Fruit fly (Drosophila melanogaster): ENCODE measurements around the gene Vml.

The Vml gene

DNA sequence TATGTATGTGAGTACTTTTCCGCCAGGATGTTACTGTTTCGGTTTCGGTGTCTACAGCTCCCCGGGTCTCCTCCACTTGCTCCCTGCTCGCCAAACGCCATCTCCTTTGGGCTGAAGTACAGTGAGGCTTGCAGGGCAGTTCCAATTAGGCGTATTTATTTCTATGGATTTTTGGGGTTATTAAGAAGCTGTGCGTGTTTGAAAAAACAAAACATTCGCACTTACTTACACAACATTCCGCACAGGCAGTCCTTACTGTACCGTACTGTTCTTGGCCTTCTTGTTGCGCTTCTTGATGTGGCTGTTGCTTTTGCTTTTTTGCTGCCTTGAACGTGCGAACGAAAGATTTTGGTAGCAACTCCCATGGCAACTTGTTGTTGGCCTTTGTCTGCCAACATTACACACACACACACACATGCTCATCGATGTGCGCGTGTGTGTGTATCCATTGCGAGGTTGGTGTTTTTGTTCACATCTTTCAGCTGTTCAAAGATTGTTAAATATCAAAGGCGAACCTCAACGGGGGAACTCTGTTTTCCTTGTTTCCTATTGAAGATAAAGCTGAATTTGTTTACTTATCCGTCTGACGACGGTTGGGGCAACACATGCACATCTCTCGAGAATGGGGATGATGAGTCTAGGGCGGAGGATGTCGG is 46.4 kb downstream of the Vml start (continued):
- TF ChIP-seq Lpt (GFP tag; optimal IDR thresholded peaks at IDR 0.05) (no peak), CG10321 (GFP tag; IDR thresholded peaks at IDR 0.05) (no peak), bbx (GFP tag; IDR thresholded peaks at IDR 0.05; ENCODE audit: partially characterized antibody) (no peak), Oli (tag; optimal IDR thresholded peaks at IDR 0.05) (peak; percentile 49), Neu2 (GFP tag; optimal IDR thresholded peaks at IDR 0.05; ENCODE audit: borderline replicate concordance) (no peak), CkIIα-i1 (GFP tag; IDR thresholded peaks at IDR 0.05) (no peak), Fer2 (tag; optimal IDR thresholded peaks at IDR 0.05) (no peak), kay (GFP tag; optimal IDR thresholded peaks at IDR 0.05) (no peak), slou (GFP tag; optimal IDR thresholded peaks at IDR 0.05) (no peak), CG11504 (tag; optimal IDR thresholded peaks at IDR 0.05) (peak; percentile 52), HLH3B (GFP tag; IDR thresholded peaks at IDR 0.05) (peak; percentile 60; the same call in 1 of the 2 replicates), CG6683 (GFP tag; optimal IDR thresholded peaks at IDR 0.05) (no peak), CG12769 (tag; optimal IDR thresholded peaks at IDR 0.05) (peak; percentile 76), CG8290 (GFP tag; optimal IDR thresholded peaks at IDR 0.05) (no peak), CG8290 (tag; optimal IDR thresholded peaks at IDR 0.05) (peak in 1 of 2 experiments; percentile 69), Med (GFP tag) (peak; percentile 92), Trl (optimal IDR thresholded peaks at IDR 0.05) (no peak), Trl (GFP tag; optimal IDR thresholded peaks at IDR 0.05) (peak; percentile 44), unc-4 (GFP tag; IDR thresholded peaks at IDR 0.05; ENCODE audit: partially characterized antibody) (no peak), Gsc (GFP tag; IDR thresholded peaks at IDR 0.05) (no peak), MBD-R2 (GFP tag; IDR thresholded peaks at IDR 0.05) (peak; percentile 27; the same call in 1 of the 2 replicates), Hsf (GFP tag; optimal IDR thresholded peaks at IDR 0.05) (peak; percentile 57), CG8944 (GFP tag; optimal IDR thresholded peaks at IDR 0.05) (peak; percentile 59), ab (GFP tag; optimal IDR thresholded peaks at IDR 0.05) (no peak), CG11695 (GFP tag; IDR thresholded peaks at IDR 0.05) (peak; percentile 49; the same call in 1 of the 3 replicates), emc (GFP tag; optimal IDR thresholded peaks at IDR 0.05) (no peak), CG10431 (GFP tag; optimal IDR thresholded peaks at IDR 0.05) (no peak), CG10565 (GFP tag; optimal IDR thresholded peaks at IDR 0.05) (no peak), Sin3A (optimal IDR thresholded peaks at IDR 0.05) (no peak), dmrt11E (tag; optimal IDR thresholded peaks at IDR 0.05) (peak; percentile 54), CG12942 (GFP tag; optimal IDR thresholded peaks at IDR 0.05) (peak; percentile 33), Ets65A (GFP tag) (peak; percentile 91), NfI (GFP tag; optimal IDR thresholded peaks at IDR 0.05) (peak; percentile 49), Dip2 (GFP tag; IDR thresholded peaks at IDR 0.05) (no peak), CG9727 (GFP tag; optimal IDR thresholded peaks at IDR 0.05) (peak; percentile 15), Doc2 (GFP tag; IDR thresholded peaks at IDR 0.05) (no peak), CG6854 (GFP tag; optimal IDR thresholded peaks at IDR 0.05) (no peak), hb (GFP tag; IDR thresholded peaks at IDR 0.05; ENCODE audit: partially characterized antibody) (no peak), CG6654 (GFP tag; optimal IDR thresholded peaks at IDR 0.05) (no peak), grau (tag; optimal IDR thresholded peaks at IDR 0.05) (peak; percentile 94), mirr (GFP tag; optimal IDR thresholded peaks at IDR 0.05) (no peak), CG17612 (GFP tag; IDR thresholded peaks at IDR 0.05) (no peak), CG11723 (GFP tag; optimal IDR thresholded peaks at IDR 0.05) (no peak), CG8765 (GFP tag; IDR thresholded peaks at IDR 0.05) (peak; percentile 67), Dip3 (GFP tag; optimal IDR thresholded peaks at IDR 0.05) (no peak), CoRest (tag; optimal IDR thresholded peaks at IDR 0.05) (peak; percentile 19), trh (GFP tag; optimal IDR thresholded peaks at IDR 0.05) (no peak), CG33213 (GFP tag; optimal IDR thresholded peaks at IDR 0.05) (no peak), seq (GFP tag; IDR thresholded peaks at IDR 0.05) (peak; percentile 62), Hr51 (GFP tag; optimal IDR thresholded peaks at IDR 0.05) (peak; percentile 33 to 60), Aef1 (GFP tag; IDR thresholded peaks at IDR 0.05) (peak; percentile 49; the same call in 2 of the 3 replicates), CG12104 (GFP tag; optimal IDR thresholded peaks at IDR 0.05) (no peak)

Data from whole organism, embryonic.